Worm (Caenorhabditis elegans): Measurements from ENCODE around the gene R07E5.7.

- TF ChIP-seq nhr-2 (tag; optimal IDR thresholded peaks at IDR 0.05): no peak
- no peak for TF ChIP-seq snpc-4 (tag; optimal IDR thresholded peaks at IDR 0.05)
Observed at ce11 chrIII:4397115-4397514, 21.9 kb downstream of the R07E5.7 start, which contains the start of gene R07E5.5.
